Fruit fly (Drosophila melanogaster) S2 (cell line): Measurements from ENCODE around the gene CG31638.

Source experiments
- CG8478 ChIP-seq: fragments of >200 bp; optimal IDR thresholded peaks from 2 replicates; lab custom pipeline; 2018
- CTCF ChIP-seq, 2 experiments: fragments of >200 bp; optimal IDR thresholded peaks; 2 replicates each; lab custom pipeline; 2018

dm6 chr2L:6447581-6448333, 43.1 kb upstream of the CG31638 start:
- TF ChIP-seq CG8478 (lab: Kevin White, UChicago) (no peak), CTCF (optimal IDR thresholded peaks at IDR 0.05; lab: Kevin White, UChicago) (no peak)
